Worm (Caenorhabditis elegans) whole organism, L1 larva: ENCODE measurements around the gene nep-1.

ENCODE experiments used
- ceh-82 ChIP-seq, 3 experiments: fragments of 150-350 bp in 1 of 3; sonication (generic microtip) in 2 of 3; optimal IDR thresholded peaks; 2 replicates each; lab custom pipeline; 2014 to 2017; ENCODE audit warnings: missing biosample characterization in 3 of 3, missing genetic modification characterization in 3 of 3
- mef-2 ChIP-seq: fragments of 150-350 bp; optimal IDR thresholded peaks from 2 replicates; lab custom pipeline; 2014; ENCODE audit warnings: missing biosample characterization, missing genetic modification characterization
- pqm-1 ChIP-seq: sonication (generic microtip); optimal IDR thresholded peaks from 3 replicates; lab custom pipeline; 2017; ENCODE audit warnings: missing biosample characterization, missing genetic modification characterization

DNA sequence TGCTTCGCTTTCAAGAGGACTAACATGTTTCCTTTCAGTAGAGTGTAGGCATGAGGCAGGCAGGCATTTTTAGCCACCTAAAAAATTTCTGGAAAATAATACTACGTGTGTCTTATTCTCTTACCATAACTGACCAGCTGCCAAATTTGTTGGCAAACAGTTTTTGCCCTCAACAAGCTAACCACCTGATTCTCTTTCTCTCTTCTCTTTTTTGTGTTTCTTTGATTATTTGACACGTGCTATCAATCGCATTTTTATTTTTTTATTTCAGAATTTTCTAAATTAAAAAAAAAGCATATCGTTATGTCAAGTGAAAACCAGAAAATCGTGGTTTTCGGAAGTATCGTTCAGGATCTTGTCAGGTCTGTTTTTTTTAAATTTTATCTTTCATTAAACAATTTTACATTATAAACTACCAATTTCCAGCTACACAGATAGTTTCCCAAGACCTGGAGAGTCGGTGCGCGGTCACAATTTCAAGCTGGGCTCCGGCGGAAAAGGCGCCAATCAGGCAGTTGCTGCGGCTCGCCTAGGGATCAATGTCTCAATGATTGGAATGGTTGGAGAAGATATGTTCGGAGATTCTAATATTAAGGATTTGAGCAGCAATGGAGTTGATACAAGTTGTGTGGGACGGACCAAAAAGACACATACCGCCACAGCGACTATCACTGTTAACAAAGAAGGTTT is 44.8 kb downstream of the nep-1 start, which contains the start of gene F07A11.5:
- no peak for TF ChIP-seq mef-2 (tag; lab: Kevin White, UChicago)
- TF ChIP-seq pqm-1 (tag; lab: Kevin White, UChicago): no peak
- TF ChIP-seq ceh-82 (tag; optimal IDR thresholded peaks at IDR 0.05; lab: Kevin White, UChicago): no peak
